Worm (Caenorhabditis elegans) whole organism, L3 larva: ENCODE measurements around the gene drp-1.

Experiments used
- R02D3.7 ChIP-seq: fragments of 150-350 bp; optimal IDR thresholded peaks from 2 replicates; lab custom pipeline; 2014; ENCODE audit warnings: missing biosample characterization, missing genetic modification characterization
- ZK546.5 ChIP-seq: sonication (generic microtip); optimal IDR thresholded peaks from 2 replicates; lab custom pipeline; 2017; ENCODE audit warnings: missing biosample characterization, missing genetic modification characterization
- aly-2 ChIP-seq: fragments of 150-350 bp; optimal IDR thresholded peaks from 2 replicates; lab custom pipeline; 2014; ENCODE audit warnings: missing biosample characterization, missing genetic modification characterization
- ceh-9 ChIP-seq: sonication (generic microtip); optimal IDR thresholded peaks from 2 replicates; lab custom pipeline; 2018; ENCODE audit warnings: missing biosample characterization, missing genetic modification characterization
- daf-12 ChIP-seq: fragments of 150-350 bp; optimal IDR thresholded peaks from 2 replicates; lab custom pipeline; 2014; ENCODE audit warnings: missing biosample characterization, missing genetic modification reagents, missing genetic modification characterization
- egl-5 ChIP-seq: fragments of 150-350 bp; optimal IDR thresholded peaks from 2 replicates; lab custom pipeline; 2017; ENCODE audit warnings: missing biosample characterization, missing genetic modification reagents, missing genetic modification characterization, inconsistent platforms
- elt-1 ChIP-seq: fragments of 150-350 bp; optimal IDR thresholded peaks from 2 replicates; lab custom pipeline; 2014; ENCODE audit warnings: missing biosample characterization, missing genetic modification characterization
- elt-2 ChIP-seq: sonication (generic microtip); optimal IDR thresholded peaks from 2 replicates; lab custom pipeline; 2016; ENCODE audit warnings: missing genetic modification reagents, mild to moderate bottlenecking, missing genetic modification characterization, missing compliant biosample characterization
- elt-3 ChIP-seq, 3 experiments: fragments of 150-350 bp in 1 of 3; sonication (generic microtip) in 2 of 3; optimal IDR thresholded peaks; 2 replicates in 2 of 3; 4 replicates in 1 of 3; lab custom pipeline; 2014 to 2017; ENCODE audit warnings: missing biosample characterization in 3 of 3, missing genetic modification characterization in 3 of 3
- eor-1 ChIP-seq, 2 experiments: fragments of 150-350 bp; optimal IDR thresholded peaks; 2 replicates each; lab custom pipeline; 2014 to 2018; ENCODE audit warnings: missing biosample characterization in 2 of 2, missing genetic modification characterization in 2 of 2
- fos-1 ChIP-seq: fragments of 150-350 bp; optimal IDR thresholded peaks from 2 replicates; lab custom pipeline; 2014; ENCODE audit warnings: missing biosample characterization, missing genetic modification characterization
- hmg-11 ChIP-seq: sonication (generic microtip); optimal IDR thresholded peaks from 2 replicates; lab custom pipeline; 2016; ENCODE audit warnings: missing genetic modification characterization, missing compliant biosample characterization
- jun-1 ChIP-seq: fragments of 150-350 bp; optimal IDR thresholded peaks from 2 replicates; lab custom pipeline; 2014; ENCODE audit warnings: missing biosample characterization, missing genetic modification reagents, missing genetic modification characterization
- lin-15B ChIP-seq: fragments of 150-350 bp; optimal IDR thresholded peaks from 2 replicates; lab custom pipeline; 2014; ENCODE audit warnings: missing biosample characterization, missing genetic modification characterization
- lin-39 ChIP-seq: fragments of 150-350 bp; optimal IDR thresholded peaks from 2 replicates; lab custom pipeline; 2018; ENCODE audit warnings: missing biosample characterization, missing genetic modification reagents, missing genetic modification characterization
- mdl-1 ChIP-seq: fragments of 150-350 bp; optimal IDR thresholded peaks from 2 replicates; lab custom pipeline; 2014; ENCODE audit warnings: missing biosample characterization, missing genetic modification characterization
- mml-1 ChIP-seq: fragments of 150-350 bp; sonication (generic microtip); optimal IDR thresholded peaks from 3 replicates; lab custom pipeline; 2014; ENCODE audit warnings: missing biosample characterization, missing genetic modification characterization
- nfya-1 ChIP-seq: sonication (generic microtip); optimal IDR thresholded peaks from 2 replicates; lab custom pipeline; 2017; ENCODE audit warnings: missing genetic modification characterization, mild to moderate bottlenecking, missing compliant biosample characterization, antibody characterized with exemption, moderate library complexity; ENCODE audit not compliant: insufficient read depth
- nhr-11 ChIP-seq: fragments of 150-350 bp; optimal IDR thresholded peaks from 2 replicates; lab custom pipeline; 2014; ENCODE audit warnings: missing biosample characterization, missing genetic modification characterization
- nhr-12 ChIP-seq: fragments of 150-350 bp; optimal IDR thresholded peaks from 2 replicates; lab custom pipeline; 2014; ENCODE audit warnings: missing biosample characterization, missing genetic modification characterization
- nhr-25 ChIP-seq: sonication (generic microtip); optimal IDR thresholded peaks from 2 replicates; lab custom pipeline; 2017; ENCODE audit warnings: missing biosample characterization, missing genetic modification characterization
- nhr-28 ChIP-seq: fragments of 150-350 bp; optimal IDR thresholded peaks from 2 replicates; lab custom pipeline; 2014; ENCODE audit warnings: missing biosample characterization, missing genetic modification characterization
- nhr-43 ChIP-seq: sonication (generic microtip); optimal IDR thresholded peaks from 2 replicates; lab custom pipeline; 2016; ENCODE audit warnings: mild to moderate bottlenecking, missing genetic modification characterization, missing compliant biosample characterization; ENCODE audit not compliant: poor library complexity, severe bottlenecking
- nhr-67 ChIP-seq: fragments of 150-350 bp; optimal IDR thresholded peaks from 2 replicates; lab custom pipeline; 2014; ENCODE audit warnings: missing biosample characterization, missing genetic modification characterization
- nhr-76 ChIP-seq: fragments of 150-350 bp; sonication (generic microtip); optimal IDR thresholded peaks from 5 replicates; lab custom pipeline; 2014; ENCODE audit warnings: missing biosample characterization, missing genetic modification characterization
- nhr-77 ChIP-seq: fragments of 150-350 bp; optimal IDR thresholded peaks from 2 replicates; lab custom pipeline; 2014; ENCODE audit warnings: missing biosample characterization, missing genetic modification characterization
- pha-4 ChIP-seq: fragments of 150-350 bp; optimal IDR thresholded peaks from 2 replicates; lab custom pipeline; 2014; ENCODE audit warnings: missing biosample characterization, missing genetic modification reagents, missing genetic modification characterization
- pqm-1 ChIP-seq: fragments of 150-350 bp; optimal IDR thresholded peaks from 2 replicates; lab custom pipeline; 2017; ENCODE audit warnings: missing biosample characterization, missing genetic modification characterization, inconsistent platforms
- sea-2 ChIP-seq: fragments of 150-350 bp; sonication (generic microtip); optimal IDR thresholded peaks from 4 replicates; lab custom pipeline; 2014; ENCODE audit warnings: missing biosample characterization, missing genetic modification reagents, missing genetic modification characterization
- skn-1 ChIP-seq: fragments of 150-350 bp; optimal IDR thresholded peaks from 2 replicates; lab custom pipeline; 2014; ENCODE audit warnings: missing biosample characterization, missing genetic modification characterization
- tbx-2 ChIP-seq: sonication (generic microtip); optimal IDR thresholded peaks from 2 replicates; lab custom pipeline; 2016; ENCODE audit warnings: mild to moderate bottlenecking, missing genetic modification characterization, missing compliant biosample characterization
- unc-39 ChIP-seq: sonication (generic microtip); optimal IDR thresholded peaks from 4 replicates; lab custom pipeline; 2017; ENCODE audit warnings: missing biosample characterization, missing genetic modification characterization
- unc-62 ChIP-seq: fragments of 150-350 bp; sonication (generic microtip); optimal IDR thresholded peaks from 4 replicates; lab custom pipeline; 2014; ENCODE audit warnings: missing biosample characterization, missing genetic modification reagents, missing genetic modification characterization
- ztf-11 ChIP-seq: fragments of 150-350 bp; optimal IDR thresholded peaks from 2 replicates; lab custom pipeline; 2014; ENCODE audit warnings: missing biosample characterization, missing genetic modification characterization

The drp-1 gene

ce11 chrIV:5565105-5565504 lies 26.8 kb downstream of the drp-1 start (continued):
- TF ChIP-seq pha-4 (tag; lab: Kevin White, UChicago) (peak; percentile 92), eor-1 (tag; optimal IDR thresholded peaks at IDR 0.05; lab: Kevin White, UChicago) (no peak), nhr-76 (tag; lab: Kevin White, UChicago) (no peak), nhr-11 (no peak), fos-1 (no peak)
- TF ChIP-seq, all 47 proteins: peak for 4

DNA sequence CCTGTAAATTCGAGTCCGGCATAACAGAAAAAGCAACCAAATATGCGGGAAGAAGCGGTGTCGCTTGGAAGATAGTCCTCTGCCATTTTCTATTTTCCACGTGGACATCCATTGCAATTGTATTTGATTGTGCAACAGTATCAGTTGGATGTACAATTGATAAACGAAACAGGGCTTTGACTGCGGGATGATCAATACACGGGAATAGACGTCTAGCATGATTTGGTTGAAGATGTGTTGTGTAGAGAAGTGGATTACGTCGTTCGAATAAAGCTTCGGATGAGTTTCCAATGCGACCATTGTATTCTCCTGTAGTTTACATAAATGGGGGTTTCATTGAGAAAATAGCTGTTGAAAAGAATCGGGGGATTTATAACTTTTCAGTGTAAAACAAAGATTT lies 34.4 kb downstream of the drp-1 start:
- TF ChIP-seq daf-12 (tag; lab: Kevin White, UChicago) (no peak), pqm-1 (no peak), ceh-9 (tag; lab: Kevin White, UChicago) (no peak), nhr-67 (tag; lab: Kevin White, UChicago) (no peak), aly-2 (no peak), tbx-2 (no peak), jun-1 (tag; lab: Kevin White, UChicago) (no peak), nhr-12 (no peak), nhr-28 (tag; lab: Kevin White, UChicago) (no peak), eor-1 (tag; optimal IDR thresholded peaks at IDR 0.05; lab: Kevin White, UChicago) (no peak), ztf-11 (tag; lab: Kevin White, UChicago) (no peak), unc-62 (no peak)

DNA sequence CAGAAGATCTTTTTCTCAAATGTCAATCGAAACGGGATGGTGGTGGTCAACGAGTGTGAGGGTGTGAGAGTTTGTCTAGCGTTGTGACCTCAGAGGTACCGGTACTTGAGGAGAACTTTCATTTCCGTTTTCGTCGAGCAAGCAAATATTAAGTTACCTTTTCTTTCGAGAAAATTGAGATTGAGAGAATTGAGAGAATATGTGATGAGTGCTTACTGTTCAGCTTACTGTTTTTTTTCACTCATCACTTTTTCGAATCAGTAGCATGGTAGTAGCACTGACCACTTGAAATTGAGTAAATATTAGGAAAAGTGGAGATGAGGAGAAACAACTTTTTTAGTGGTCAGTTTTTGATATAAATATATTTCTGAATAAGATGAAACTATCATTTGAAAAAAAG lies 35.7 kb downstream of the drp-1 start, which contains the start of gene T12E12.6:
Gene T12E12.6, minus strand, starts transcription at position 101 of the 400 bp plus-strand sequence.
- TF ChIP-seq pha-4 (tag; lab: Kevin White, UChicago) (peak; percentile 59), ZK546.5 (tag; lab: Kevin White, UChicago) (no peak), eor-1 (tag; optimal IDR thresholded peaks at IDR 0.05; lab: Kevin White, UChicago) (no peak), R02D3.7 (tag; lab: Kevin White, UChicago) (no peak)

- TF ChIP-seq nhr-43 (tag; lab: Kevin White, UChicago) (no peak), nhr-25 (tag; lab: Kevin White, UChicago) (no peak), elt-2 (tag; lab: Kevin White, UChicago) (peak; percentile 32), nhr-28 (tag; lab: Kevin White, UChicago) (no peak), unc-39 (no peak), mml-1 (tag; lab: Kevin White, UChicago) (no peak), aly-2 (no peak), pqm-1 (peak; percentile 70), pha-4 (tag; lab: Kevin White, UChicago) (peak; percentile 75), nhr-67 (tag; lab: Kevin White, UChicago) (no peak), nhr-12 (no peak), ceh-9 (tag; lab: Kevin White, UChicago) (no peak), lin-15B (no peak), jun-1 (tag; lab: Kevin White, UChicago) (peak; percentile 18), skn-1 (tag; lab: Kevin White, UChicago) (no peak), nhr-77 (tag; lab: Kevin White, UChicago) (no peak), sea-2 (GFP tag; lab: Kevin White, UChicago) (no peak), nhr-76 (tag; lab: Kevin White, UChicago) (no peak), egl-5 (tag; lab: Kevin White, UChicago) (peak; percentile 49)
These were observed 42.5 kb downstream of the drp-1 start for ce11 chrIV:5580588-5581308.

DNA sequence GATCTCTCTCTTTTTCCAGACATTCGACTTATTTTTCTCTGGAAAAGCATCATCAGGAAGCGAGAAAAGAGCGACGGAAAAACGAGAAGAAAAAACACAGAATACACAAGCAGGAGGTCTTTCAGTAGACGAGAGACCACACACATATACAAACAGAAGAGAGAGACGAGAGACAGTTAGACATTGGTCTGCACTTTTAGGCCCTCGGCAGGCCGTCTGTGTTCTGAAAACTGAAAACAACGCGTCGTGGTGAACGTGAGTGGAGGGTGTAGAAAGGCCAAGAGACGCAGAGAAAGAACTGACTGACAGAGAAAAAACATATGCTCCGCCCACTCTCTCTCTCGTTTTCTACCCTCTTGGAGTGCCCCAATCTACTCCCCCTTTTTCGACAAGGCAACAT lies 44.0 kb downstream of the drp-1 start:
- TF ChIP-seq pqm-1 (peak; percentile 78), nhr-43 (tag; lab: Kevin White, UChicago) (peak; percentile 6), hmg-11 (peak; percentile 74), nfya-1 (tag; lab: Kevin White, UChicago) (peak; percentile 77), nhr-28 (tag; lab: Kevin White, UChicago) (no peak), mdl-1 (tag; lab: Kevin White, UChicago) (no peak), jun-1 (tag; lab: Kevin White, UChicago) (peak; percentile 38), pha-4 (tag; lab: Kevin White, UChicago) (peak; percentile 19), elt-1 (tag; lab: Kevin White, UChicago) (peak; percentile 3), elt-3 (tag; optimal IDR thresholded peaks at IDR 0.05; lab: Kevin White, UChicago) (no peak), aly-2 (no peak), lin-15B (peak; percentile 13), lin-39 (peak; percentile 35), elt-2 (tag; lab: Kevin White, UChicago) (peak; percentile 43)
